Worm (Caenorhabditis elegans): ENCODE measurements around the gene cbn-1.

Gene cbn-1

ce11 chrII:288705-289205 is 43.6 kb downstream of the cbn-1 start, which contains the start of gene mrpl-41:
TSS of gene mrpl-41 (plus strand) at chrII:288939.
- TF ChIP-seq lsy-12 (tag; optimal IDR thresholded peaks at IDR 0.05) = peak; percentile 7
- TF ChIP-seq jun-1 (tag; optimal IDR thresholded peaks at IDR 0.05) = no peak
- TF ChIP-seq elt-2 (tag; optimal IDR thresholded peaks at IDR 0.05) = peak; percentile 4
- no peak for TF ChIP-seq aly-2 (tag; optimal IDR thresholded peaks at IDR 0.05)
- no peak for TF ChIP-seq nhr-76 (tag; optimal IDR thresholded peaks at IDR 0.05)
- no peak for TF ChIP-seq nhr-77 (tag; optimal IDR thresholded peaks at IDR 0.05)
- peak; percentile 48 for TF ChIP-seq nhr-43 (tag; optimal IDR thresholded peaks at IDR 0.05; ENCODE audit: poor library complexity, severe bottlenecking)
- TF ChIP-seq ztf-4 (tag; optimal IDR thresholded peaks at IDR 0.05) = no peak
- TF ChIP-seq ama-1 (optimal IDR thresholded peaks at IDR 0.05) = peak; percentile 17

ce11 chrII:286551-286724 is 45.9 kb downstream of the cbn-1 start, which contains the start of gene misc-1:
TSS of gene misc-1 (plus strand) at chrII:286625.
- TF ChIP-seq egl-5 (tag; optimal IDR thresholded peaks at IDR 0.05) = no peak
- TF ChIP-seq ceh-28 (tag; optimal IDR thresholded peaks at IDR 0.05) = peak; percentile 0

- TF ChIP-seq ceh-82 (tag; optimal IDR thresholded peaks at IDR 0.05) (peak; percentile 47), fos-1 (tag; optimal IDR thresholded peaks at IDR 0.05) (no peak), ztf-4 (tag; optimal IDR thresholded peaks at IDR 0.05) (no peak), jun-1 (tag; optimal IDR thresholded peaks at IDR 0.05) (no peak), R02D3.7 (tag; optimal IDR thresholded peaks at IDR 0.05) (peak; percentile 56), fkh-10 (GFP tag; optimal IDR thresholded peaks at IDR 0.05) (peak; percentile 8), elt-2 (tag; optimal IDR thresholded peaks at IDR 0.05) (peak; percentile 32), skn-1 (tag; optimal IDR thresholded peaks at IDR 0.05) (peak; percentile 69), nhr-77 (tag; optimal IDR thresholded peaks at IDR 0.05) (no peak), eor-1 (tag; optimal IDR thresholded peaks at IDR 0.05) (no peak), ceh-9 (tag; optimal IDR thresholded peaks at IDR 0.05) (no peak), unc-62 (GFP tag; optimal IDR thresholded peaks at IDR 0.05) (no peak), nhr-28 (tag; optimal IDR thresholded peaks at IDR 0.05) (no peak), zag-1 (tag; optimal IDR thresholded peaks at IDR 0.05) (no peak), nhr-12 (tag; optimal IDR thresholded peaks at IDR 0.05) (no peak), nhr-11 (tag; optimal IDR thresholded peaks at IDR 0.05) (no peak), ceh-28 (tag; optimal IDR thresholded peaks at IDR 0.05) (peak; percentile 18), nhr-25 (tag; optimal IDR thresholded peaks at IDR 0.05) (peak; percentile 57), lin-39 (tag; optimal IDR thresholded peaks at IDR 0.05) (peak; percentile 26), nhr-23 (tag; optimal IDR thresholded peaks at IDR 0.05) (peak; percentile 90), pqm-1 (tag; optimal IDR thresholded peaks at IDR 0.05) (peak; percentile 91), snpc-4 (tag; optimal IDR thresholded peaks at IDR 0.05) (peak; percentile 91), nfya-1 (tag; optimal IDR thresholded peaks at IDR 0.05; ENCODE audit: insufficient read depth) (peak; percentile 88), lin-15B (tag; optimal IDR thresholded peaks at IDR 0.05) (peak; percentile 92), mml-1 (tag; optimal IDR thresholded peaks at IDR 0.05) (no peak), ama-1 (optimal IDR thresholded peaks at IDR 0.05) (peak; percentile 40), lsy-12 (tag; optimal IDR thresholded peaks at IDR 0.05) (peak; percentile 42), egl-5 (tag; optimal IDR thresholded peaks at IDR 0.05) (peak; percentile 58), ztf-11 (tag; optimal IDR thresholded peaks at IDR 0.05) (no peak), pha-4 (tag; optimal IDR thresholded peaks at IDR 0.05) (peak; percentile 94), hmg-11 (tag; optimal IDR thresholded peaks at IDR 0.05) (peak; percentile 18)
Observed at ce11 chrII:285627-286550, 46.4 kb downstream of the cbn-1 start, which contains the start of gene B0432.10. TSS of gene B0432.10 (minus strand) at chrII:286275.

- no peak for TF ChIP-seq ceh-28 (tag; optimal IDR thresholded peaks at IDR 0.05)
- no peak for TF ChIP-seq tbx-2 (tag; optimal IDR thresholded peaks at IDR 0.05)
- TF ChIP-seq elt-3 (tag; optimal IDR thresholded peaks at IDR 0.05) = no peak
- no peak for TF ChIP-seq aly-2 (tag; optimal IDR thresholded peaks at IDR 0.05)
- TF ChIP-seq zag-1 (tag; optimal IDR thresholded peaks at IDR 0.05) = no peak
- TF ChIP-seq lin-39 (tag; optimal IDR thresholded peaks at IDR 0.05) = no peak
- TF ChIP-seq snpc-4 (tag; optimal IDR thresholded peaks at IDR 0.05) = no peak
- TF ChIP-seq egl-27 (tag; optimal IDR thresholded peaks at IDR 0.05) = no peak
- no peak for TF ChIP-seq nhr-67 (tag; optimal IDR thresholded peaks at IDR 0.05)
Observed at ce11 chrII:283594-283993, 48.7 kb downstream of the cbn-1 start, which contains the start of gene B0432.9. TSS of gene B0432.9 (minus strand) at chrII:283694.
